Fruit fly (Drosophila melanogaster): ENCODE results near the gene CG18641.

Gene CG18641

DNA sequence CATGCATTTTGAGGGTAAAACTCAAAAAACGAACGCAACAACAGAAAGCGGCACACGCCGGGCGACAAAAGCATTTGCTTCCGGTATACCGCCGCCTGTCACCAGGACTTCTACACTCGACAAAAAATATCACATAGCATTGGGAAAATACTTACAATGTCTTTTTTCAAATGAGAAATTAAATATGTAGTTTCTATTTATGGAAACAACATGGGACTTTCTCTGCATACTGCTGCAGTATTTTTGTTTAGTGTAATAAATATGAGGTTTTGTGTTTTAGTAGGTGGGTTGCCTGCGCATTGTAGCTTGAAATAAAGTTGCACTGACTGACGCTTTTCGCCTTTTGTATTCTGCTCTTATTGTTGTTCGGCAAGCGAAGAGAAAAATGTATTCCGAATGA, 18.0 kb downstream of the CG18641 start (continued):
- TF ChIP-seq dmrt99B (tag; optimal IDR thresholded peaks at IDR 0.05): peak; percentile 49
- no peak for TF ChIP-seq GATAe (GFP tag; conservative IDR thresholded peaks at IDR 0.05)
- no peak for TF ChIP-seq Fer1 (GFP tag; optimal IDR thresholded peaks at IDR 0.05)
- no peak for TF ChIP-seq CG10147 (GFP tag; optimal IDR thresholded peaks at IDR 0.05)
- peak; percentile 24; the same call in 1 of the 2 replicates for TF ChIP-seq Xrp1 (GFP tag; IDR thresholded peaks at IDR 0.05)
- TF ChIP-seq sens (GFP tag): peak; percentile 53
- TF ChIP-seq kni (GFP tag; optimal IDR thresholded peaks at IDR 0.05): no peak
- TF ChIP-seq Elba2 (GFP tag; optimal IDR thresholded peaks at IDR 0.05): no peak
- no peak for TF ChIP-seq CG16813 (GFP tag; IDR thresholded peaks at IDR 0.05; ENCODE audit: partially characterized antibody)
- TF ChIP-seq Dbx (GFP tag; IDR thresholded peaks at IDR 0.05): no peak
- TF ChIP-seq CG14050 (GFP tag; IDR thresholded peaks at IDR 0.05): 0 out of 3 replicates have a peak, but pooled peaks have one; percentile 16
- TF ChIP-seq az2 (GFP tag; optimal IDR thresholded peaks at IDR 0.05): no peak
- no peak for TF ChIP-seq ssp (GFP tag; IDR thresholded peaks at IDR 0.05)
- TF ChIP-seq Bteb2 (GFP tag; optimal IDR thresholded peaks at IDR 0.05): no peak
- TF ChIP-seq ranshi (GFP tag; IDR thresholded peaks at IDR 0.05): peak; percentile 29; the same call in 1 of the 2 replicates
- TF ChIP-seq CG4854 (GFP tag; optimal IDR thresholded peaks at IDR 0.05): no peak
- no peak for TF ChIP-seq nerfin-1 (tag; optimal IDR thresholded peaks at IDR 0.05)
- no peak for TF ChIP-seq CG4328 (GFP tag; optimal IDR thresholded peaks at IDR 0.05)
- TF ChIP-seq danr (GFP tag; IDR thresholded peaks at IDR 0.05): no peak
- no peak for TF ChIP-seq CG17829 (tag; optimal IDR thresholded peaks at IDR 0.05)
- TF ChIP-seq CG17912 (GFP tag; optimal IDR thresholded peaks at IDR 0.05): no peak
- no peak for TF ChIP-seq Spps (tag; optimal IDR thresholded peaks at IDR 0.05)
- TF ChIP-seq stc (GFP tag; IDR thresholded peaks at IDR 0.05): no peak
- TF ChIP-seq CG18599 (GFP tag; optimal IDR thresholded peaks at IDR 0.05): no peak
- no peak for TF ChIP-seq Dad (GFP tag; optimal IDR thresholded peaks at IDR 0.05)
- peak; percentile 66 for TF ChIP-seq Ets65A (GFP tag)
- peak; percentile 21; the same call in 1 of the 2 replicates for TF ChIP-seq onecut (GFP tag; IDR thresholded peaks at IDR 0.05)
- no peak for TF ChIP-seq ham (GFP tag; IDR thresholded peaks at IDR 0.05)
- no peak for TF ChIP-seq CG10565 (GFP tag; optimal IDR thresholded peaks at IDR 0.05)
- peak; percentile 3 for TF ChIP-seq Sox102F (GFP tag; optimal IDR thresholded peaks at IDR 0.05)
- no peak for TF ChIP-seq dati (GFP tag; IDR thresholded peaks at IDR 0.05)
- no peak for TF ChIP-seq so (GFP tag; IDR thresholded peaks at IDR 0.05)
- TF ChIP-seq HLH4C (GFP tag; IDR thresholded peaks at IDR 0.05; ENCODE audit: partially characterized antibody): no peak
- TF ChIP-seq CG10366 (GFP tag; IDR thresholded peaks at IDR 0.05): no peak
- no peak for TF ChIP-seq ash1 (GFP tag; optimal IDR thresholded peaks at IDR 0.05)
- peak; percentile 9 for TF ChIP-seq Xbp1 (GFP tag; optimal IDR thresholded peaks at IDR 0.05)
- TF ChIP-seq Hey (tag; optimal IDR thresholded peaks at IDR 0.05): peak; percentile 49
- TF ChIP-seq sisA (GFP tag; IDR thresholded peaks at IDR 0.05): peak; percentile 46; the same call in 1 of the 2 replicates
- TF ChIP-seq dpn (GFP tag; optimal IDR thresholded peaks at IDR 0.05): peak in 1 of 2 experiments; percentile 7
- TF ChIP-seq E2f2 (GFP tag; IDR thresholded peaks at IDR 0.05): no peak
- peak; percentile 1 for TF ChIP-seq Blimp-1 (GFP tag; optimal IDR thresholded peaks at IDR 0.05)
- no peak for TF ChIP-seq gfzf (GFP tag; optimal IDR thresholded peaks at IDR 0.05)
- no peak for TF ChIP-seq Abd-B (GFP tag; optimal IDR thresholded peaks at IDR 0.05)
- no peak for TF ChIP-seq CG3065 (GFP tag; optimal IDR thresholded peaks at IDR 0.05)
- TF ChIP-seq H2.0 (GFP tag; IDR thresholded peaks at IDR 0.05): 0 out of 2 replicates have a peak, but pooled peaks have one; percentile 11
- no peak for TF ChIP-seq Deaf1 (tag; optimal IDR thresholded peaks at IDR 0.05)
- TF ChIP-seq dimm (GFP tag; IDR thresholded peaks at IDR 0.05): no peak
- peak; percentile 5 for TF ChIP-seq fd96Cb (tag; optimal IDR thresholded peaks at IDR 0.05)
- TF ChIP-seq CG13287 (GFP tag; IDR thresholded peaks at IDR 0.05; ENCODE audit: partially characterized antibody): no peak
- no peak for TF ChIP-seq lilli (GFP tag; optimal IDR thresholded peaks at IDR 0.05)
- TF ChIP-seq CoRest (tag; optimal IDR thresholded peaks at IDR 0.05): no peak
- TF ChIP-seq CG18262 (tag; optimal IDR thresholded peaks at IDR 0.05): no peak

All from whole organism, embryonic.